Worm (Caenorhabditis elegans): ENCODE data around the gene R09A8.5.

The R09A8.5 gene

ce11 chrX:12640459-12640858, at the start of gene R09A8.5:
TSS of gene R09A8.5 (minus strand) at chrX:12640559.
- TF ChIP-seq ceh-19 (GFP tag; optimal IDR thresholded peaks at IDR 0.05) (no peak), ceh-30 (tag; optimal IDR thresholded peaks at IDR 0.05) (no peak), elt-4 (tag; optimal IDR thresholded peaks at IDR 0.05) (no peak), pat-9 (tag; optimal IDR thresholded peaks at IDR 0.05) (no peak), dve-1 (tag; optimal IDR thresholded peaks at IDR 0.05) (no peak), ceh-2 (tag; optimal IDR thresholded peaks at IDR 0.05) (no peak), unc-86 (tag; optimal IDR thresholded peaks at IDR 0.05) (no peak), hlh-6 (tag; optimal IDR thresholded peaks at IDR 0.05) (no peak), dmd-4 (tag; optimal IDR thresholded peaks at IDR 0.05; ENCODE audit: borderline replicate concordance) (no peak), ceh-18 (tag; optimal IDR thresholded peaks at IDR 0.05) (no peak), rnt-1 (tag; optimal IDR thresholded peaks at IDR 0.05) (no peak), unc-3 (GFP tag; conservative IDR thresholded peaks at IDR 0.05) (no peak), unc-3 (tag; optimal IDR thresholded peaks at IDR 0.05) (no peak), T23F11.4 (GFP tag; optimal IDR thresholded peaks at IDR 0.05) (no peak)

ce11 chrX:12689869-12690268, 49.5 kb upstream of the R09A8.5 start:
- TF ChIP-seq syd-9 (tag; optimal IDR thresholded peaks at IDR 0.05) (no peak), fkh-10 (GFP tag; optimal IDR thresholded peaks at IDR 0.05) (no peak), unc-42 (tag; optimal IDR thresholded peaks at IDR 0.05) (peak; percentile 95), ets-4 (tag; optimal IDR thresholded peaks at IDR 0.05) (no peak), ceh-31 (tag; optimal IDR thresholded peaks at IDR 0.05) (peak; percentile 36), F13H6.1 (tag; optimal IDR thresholded peaks at IDR 0.05) (no peak), mec-3 (tag; optimal IDR thresholded peaks at IDR 0.05; ENCODE audit: borderline replicate concordance) (no peak)

DNA sequence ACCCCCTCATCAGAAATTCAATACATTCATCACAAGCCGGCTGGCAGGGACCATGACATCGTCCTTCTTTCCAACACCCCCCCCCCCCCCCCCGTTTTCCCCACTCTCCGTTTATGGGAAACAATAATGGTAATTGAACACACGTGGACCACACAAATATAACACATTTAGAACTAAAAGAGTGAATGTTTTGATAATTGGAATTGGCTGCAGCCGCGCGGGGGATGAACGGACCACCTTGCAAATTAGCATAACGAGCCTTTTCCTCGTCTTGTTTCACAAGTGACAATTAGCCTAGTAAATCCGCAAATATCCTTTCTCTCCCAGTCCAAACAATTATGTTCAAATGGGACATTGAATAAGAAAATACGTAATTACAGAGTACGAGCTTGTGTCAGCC, 48.3 kb upstream of the R09A8.5 start:
- TF ChIP-seq ceh-2 (tag; optimal IDR thresholded peaks at IDR 0.05) (no peak), nfya-1 (tag; optimal IDR thresholded peaks at IDR 0.05) (peak; percentile 36), ceh-31 (tag; optimal IDR thresholded peaks at IDR 0.05) (peak; percentile 50), ceh-19 (GFP tag; optimal IDR thresholded peaks at IDR 0.05) (peak; percentile 46), unc-86 (tag; optimal IDR thresholded peaks at IDR 0.05) (no peak), ttx-3 (tag; optimal IDR thresholded peaks at IDR 0.05) (peak; percentile 37), ahr-1 (tag; optimal IDR thresholded peaks at IDR 0.05) (no peak), ceh-18 (tag; optimal IDR thresholded peaks at IDR 0.05) (no peak), ceh-48 (tag; optimal IDR thresholded peaks at IDR 0.05) (peak; percentile 23), unc-42 (tag; optimal IDR thresholded peaks at IDR 0.05) (peak; percentile 72), sox-2 (GFP tag; IDR thresholded peaks at IDR 0.05) (peak; percentile 57)

- TF ChIP-seq dve-1 (tag; optimal IDR thresholded peaks at IDR 0.05) (no peak), unc-42 (tag; optimal IDR thresholded peaks at IDR 0.05) (no peak), sdc-2 (tag; optimal IDR thresholded peaks at IDR 0.05) (no peak), K02D7.2 (tag; optimal IDR thresholded peaks at IDR 0.05) (no peak), ztf-16 (tag; optimal IDR thresholded peaks at IDR 0.05) (no peak), lim-6 (tag; optimal IDR thresholded peaks at IDR 0.05) (no peak)
These were observed 47.1 kb upstream of the R09A8.5 start for ce11 chrX:12687482-12687881.

ce11 chrX:12679603-12680002, 39.2 kb upstream of the R09A8.5 start:
- TF ChIP-seq hlh-13 (GFP tag; optimal IDR thresholded peaks at IDR 0.05) (no peak), pha-2 (tag; optimal IDR thresholded peaks at IDR 0.05) (no peak), ceh-9 (tag; optimal IDR thresholded peaks at IDR 0.05) (no peak), tbx-2 (tag; optimal IDR thresholded peaks at IDR 0.05) (no peak), elt-4 (tag; optimal IDR thresholded peaks at IDR 0.05) (no peak), ceh-14 (tag; optimal IDR thresholded peaks at IDR 0.05) (no peak), ceh-6 (GFP tag; optimal IDR thresholded peaks at IDR 0.05) (no peak), ceh-18 (tag; optimal IDR thresholded peaks at IDR 0.05) (no peak), lim-6 (tag; optimal IDR thresholded peaks at IDR 0.05) (no peak), pag-3 (tag; optimal IDR thresholded peaks at IDR 0.05; ENCODE audit: borderline replicate concordance) (no peak)

All from whole organism, late embryonic.